Fruit fly (Drosophila melanogaster) whole organism: ENCODE data around the gene RhoGDI.

Experiments
- CG8478 ChIP-seq: fragments of >200 bp; optimal IDR thresholded peaks from 2 replicates; lab custom pipeline; 2018; ENCODE audit warnings: inconsistent platforms
- Dll ChIP-seq: fragments of >200 bp; optimal IDR thresholded peaks from 2 replicates; lab custom pipeline; 2017
- EcR ChIP-seq, 2 experiments: fragments of >200 bp; optimal IDR thresholded peaks; 2 replicates each; lab custom pipeline; 2017; ENCODE audit warnings: missing biosample characterization in 2 of 2, missing genetic modification characterization in 2 of 2, missing genetic modification reagents in 2 of 2
- pan ChIP-seq: fragments of >200 bp; optimal IDR thresholded peaks from 2 replicates; lab custom pipeline; 2017
- psq ChIP-seq: fragments of >200 bp; optimal IDR thresholded peaks from 2 replicates; lab custom pipeline; 2017
- usp ChIP-seq: fragments of >200 bp; optimal IDR thresholded peaks from 2 replicates; lab custom pipeline; 2017; ENCODE audit warnings: missing biosample characterization, missing genetic modification characterization, mixed read lengths

RhoGDI gene

DNA sequence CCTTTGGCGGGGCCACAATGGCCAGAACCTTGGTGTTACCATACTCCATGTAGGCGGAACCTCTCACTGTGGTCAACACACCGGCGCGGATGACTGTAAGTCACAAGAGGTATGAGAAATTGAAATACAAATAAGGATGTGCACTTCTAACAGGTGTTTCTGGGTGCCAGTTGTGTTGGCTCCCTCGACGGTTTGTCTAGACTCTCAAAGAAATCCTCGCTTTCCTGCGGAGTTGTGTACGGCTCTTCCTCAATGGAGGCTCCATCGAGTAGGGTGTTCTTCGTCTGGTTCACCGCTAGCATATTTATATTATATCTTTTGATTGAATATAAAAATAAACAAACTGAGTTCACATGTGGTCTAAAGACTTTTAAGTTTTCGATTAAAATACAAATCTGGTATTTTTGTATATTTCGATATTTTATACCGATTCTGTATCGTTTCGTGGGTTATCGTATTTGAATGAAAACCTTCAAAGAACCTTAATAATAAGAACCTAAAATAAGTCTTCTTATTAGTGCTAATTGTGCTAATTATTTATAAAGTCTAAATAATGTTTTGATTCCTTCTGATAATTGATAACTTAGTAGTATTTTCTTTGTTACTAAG, 15.1 kb upstream of the RhoGDI start, which contains the start of gene Mtr3:
Mtr3 (minus strand) TSS at position 388 of the 609 bp plus-strand sequence.
- TF ChIP-seq psq (lab: Kevin White, UChicago), result no peak
- no peak for TF ChIP-seq CG8478 (lab: Kevin White, UChicago)
- no peak for TF ChIP-seq Dll
- no peak for TF ChIP-seq pan (lab: Kevin White, UChicago)
- TF ChIP-seq usp (GFP tag; lab: Kevin White, UChicago), result no peak
- no peak for TF ChIP-seq EcR (GFP tag; optimal IDR thresholded peaks at IDR 0.05; lab: Kevin White, UChicago)

DNA sequence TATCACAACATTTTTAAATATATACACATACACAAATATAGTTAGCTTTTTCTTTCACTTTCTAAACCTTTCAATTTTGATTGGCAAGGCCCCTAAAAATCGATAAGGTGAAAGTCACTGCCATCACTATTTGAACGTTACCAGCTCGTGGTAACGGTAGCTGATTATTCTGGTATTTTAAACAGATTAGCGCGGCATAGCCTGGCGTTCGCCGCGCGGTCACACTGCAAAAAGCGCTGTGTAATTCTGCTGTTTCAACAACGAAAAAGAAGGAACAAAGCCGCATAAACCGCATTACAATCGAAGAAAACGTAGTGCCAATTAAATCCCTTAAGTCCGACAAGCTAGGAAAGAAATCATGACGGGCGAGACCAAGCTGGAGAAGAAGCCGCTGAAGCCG, 13.7 kb upstream of the RhoGDI start, which contains the start of gene Rpn1:
Rpn1 (plus strand) TSS at position 219 of the 400 bp plus-strand sequence.
- no peak for TF ChIP-seq pan (lab: Kevin White, UChicago)
- no peak for TF ChIP-seq Dll
- no peak for TF ChIP-seq usp (GFP tag; lab: Kevin White, UChicago)

DNA sequence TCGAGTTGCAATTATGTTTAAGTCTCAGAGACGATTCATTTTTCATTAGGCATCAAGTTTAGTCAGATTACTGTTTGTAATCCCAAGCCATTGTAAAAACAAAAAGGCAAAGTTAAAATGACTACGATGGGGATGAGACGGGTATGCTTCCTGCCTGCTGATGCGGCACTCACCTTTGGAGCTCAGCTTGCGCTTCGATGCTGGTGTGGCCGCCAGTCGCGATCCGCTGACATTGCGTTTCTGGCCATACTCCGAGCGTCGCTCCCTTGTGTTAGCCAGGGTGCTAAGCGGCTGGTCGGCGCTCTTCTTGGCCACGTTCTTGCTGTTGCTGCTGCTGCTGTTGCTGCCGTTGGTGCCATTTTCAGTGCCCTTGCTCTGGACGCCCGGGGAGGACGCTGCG, 8.6 kb upstream of the RhoGDI start:
- TF ChIP-seq EcR (GFP tag; optimal IDR thresholded peaks at IDR 0.05; lab: Kevin White, UChicago), result no peak
- TF ChIP-seq usp (GFP tag; lab: Kevin White, UChicago), result no peak
- no peak for TF ChIP-seq Dll
- no peak for TF ChIP-seq pan (lab: Kevin White, UChicago)
- TF ChIP-seq CG8478 (lab: Kevin White, UChicago), result no peak
- TF ChIP-seq psq (lab: Kevin White, UChicago), result no peak

DNA sequence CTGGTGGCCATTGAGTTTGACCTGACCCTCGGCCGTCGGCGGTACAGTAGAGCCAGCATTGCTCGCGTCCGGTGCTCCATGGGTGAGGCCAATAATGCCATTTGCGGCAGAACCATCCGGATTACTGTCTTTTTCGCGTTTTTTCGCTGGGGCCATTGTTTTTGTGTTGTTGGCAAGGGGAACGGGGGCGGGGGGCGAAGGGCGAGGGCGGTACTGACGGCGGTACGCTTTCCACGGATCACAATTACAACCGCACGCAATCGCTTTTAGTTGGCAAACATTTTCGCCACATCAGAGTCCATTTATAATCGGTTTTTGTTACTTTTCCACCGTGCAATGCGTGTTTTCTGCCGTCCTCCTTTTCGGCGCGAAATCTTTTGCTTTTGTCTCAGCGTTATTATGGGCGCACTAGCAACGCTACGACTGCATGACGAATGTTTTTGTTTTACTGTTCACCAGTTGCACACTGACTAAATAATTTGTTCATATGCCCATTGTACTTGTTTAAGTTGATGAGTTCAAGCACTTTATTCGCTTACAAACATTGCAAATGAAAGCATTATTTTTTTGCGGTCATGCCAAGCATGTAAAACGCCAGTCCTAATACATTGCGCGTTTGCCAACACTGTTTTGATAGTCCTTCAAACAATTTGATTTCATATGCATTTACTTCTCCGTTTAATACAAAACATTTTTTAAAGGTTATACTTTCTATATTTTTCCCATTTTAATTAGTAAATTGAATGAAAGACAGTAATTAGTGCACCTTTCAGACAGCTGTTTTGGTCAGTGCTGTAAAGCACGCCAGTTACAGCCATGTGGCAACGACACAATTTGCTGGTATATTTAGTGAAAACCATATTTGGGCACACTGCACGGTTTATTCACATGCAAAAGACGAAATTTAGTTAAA, 5.5 kb upstream of the RhoGDI start, which contains the start of gene Pfdn6:
Pfdn6 (plus strand) TSS at position 839 of the 913 bp plus-strand sequence.
- TF ChIP-seq EcR (GFP tag; optimal IDR thresholded peaks at IDR 0.05; lab: Kevin White, UChicago) (no peak), usp (GFP tag; lab: Kevin White, UChicago) (no peak), CG8478 (lab: Kevin White, UChicago) (no peak), psq (lab: Kevin White, UChicago) (no peak), Dll (no peak), pan (lab: Kevin White, UChicago) (no peak)

DNA sequence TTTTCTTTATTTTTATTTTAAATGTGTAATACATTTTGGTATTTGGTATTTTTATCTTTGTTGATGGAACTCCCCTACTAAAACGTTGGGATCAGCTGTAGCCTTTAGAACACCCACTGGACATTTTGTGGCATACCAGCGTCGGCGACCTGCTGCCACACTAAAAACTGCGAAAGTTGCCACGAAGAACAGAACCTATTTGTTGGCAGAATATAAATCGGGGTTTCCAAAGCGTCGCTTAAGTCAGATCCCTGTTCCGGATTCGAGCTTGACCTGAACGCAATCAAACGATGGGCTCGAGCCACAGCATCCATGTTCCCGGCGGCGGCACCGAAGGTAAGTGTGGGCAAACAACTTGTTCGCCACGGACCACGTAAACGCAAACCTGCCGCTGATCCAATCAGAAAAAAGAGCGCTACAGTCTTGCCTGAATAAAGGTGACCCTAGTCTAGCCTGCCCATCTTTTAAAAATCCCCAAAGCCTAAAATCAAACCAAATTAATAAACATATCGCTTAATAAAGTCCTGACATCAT, 3.7 kb upstream of the RhoGDI start, which contains the start of gene Grasp65:
Grasp65 (plus strand) TSS at position 173 of the 534 bp plus-strand sequence.
- no peak for TF ChIP-seq psq (lab: Kevin White, UChicago)
- no peak for TF ChIP-seq usp (GFP tag; lab: Kevin White, UChicago)
- TF ChIP-seq CG8478 (lab: Kevin White, UChicago), result no peak
- no peak for TF ChIP-seq Dll
- no peak for TF ChIP-seq pan (lab: Kevin White, UChicago)
- no peak for TF ChIP-seq EcR (GFP tag; optimal IDR thresholded peaks at IDR 0.05; lab: Kevin White, UChicago)

DNA sequence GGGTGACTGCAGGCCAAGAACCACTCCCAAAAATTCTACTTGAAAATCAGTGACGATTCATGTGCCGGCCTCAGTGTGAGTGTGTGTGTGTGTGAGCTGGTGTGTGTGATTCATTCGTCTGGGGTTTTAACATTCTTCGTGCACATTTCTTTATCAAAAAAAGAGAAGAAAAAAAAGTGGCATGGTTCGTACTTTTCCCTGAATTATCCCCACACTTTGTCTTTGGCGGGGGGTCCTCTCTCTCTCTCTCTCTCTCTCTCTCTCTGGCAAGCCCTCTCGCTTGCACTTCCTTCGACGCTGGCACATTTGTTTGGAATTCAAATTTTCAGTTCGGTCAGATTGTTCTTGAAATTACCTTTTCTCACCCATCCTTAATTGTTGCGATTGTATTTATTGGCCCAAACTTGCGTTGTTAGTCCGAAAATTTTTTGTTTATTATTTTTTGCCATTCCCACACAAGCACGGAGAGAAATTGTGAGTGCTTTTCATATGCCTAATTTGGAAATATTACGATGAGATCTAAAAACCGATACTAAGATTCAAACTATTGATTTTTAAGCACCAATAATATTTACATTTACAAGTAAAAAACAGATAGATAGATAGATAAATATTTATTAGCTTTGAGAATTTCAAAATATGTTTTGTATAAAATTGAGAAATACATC, 642 bp downstream of the RhoGDI start:
- no peak for TF ChIP-seq pan (lab: Kevin White, UChicago)
- no peak for TF ChIP-seq usp (GFP tag; lab: Kevin White, UChicago)
- TF ChIP-seq Dll, result no peak
- no peak for TF ChIP-seq CG8478 (lab: Kevin White, UChicago)
- no peak for TF ChIP-seq psq (lab: Kevin White, UChicago)
- TF ChIP-seq EcR (GFP tag; optimal IDR thresholded peaks at IDR 0.05; lab: Kevin White, UChicago), result no peak

DNA sequence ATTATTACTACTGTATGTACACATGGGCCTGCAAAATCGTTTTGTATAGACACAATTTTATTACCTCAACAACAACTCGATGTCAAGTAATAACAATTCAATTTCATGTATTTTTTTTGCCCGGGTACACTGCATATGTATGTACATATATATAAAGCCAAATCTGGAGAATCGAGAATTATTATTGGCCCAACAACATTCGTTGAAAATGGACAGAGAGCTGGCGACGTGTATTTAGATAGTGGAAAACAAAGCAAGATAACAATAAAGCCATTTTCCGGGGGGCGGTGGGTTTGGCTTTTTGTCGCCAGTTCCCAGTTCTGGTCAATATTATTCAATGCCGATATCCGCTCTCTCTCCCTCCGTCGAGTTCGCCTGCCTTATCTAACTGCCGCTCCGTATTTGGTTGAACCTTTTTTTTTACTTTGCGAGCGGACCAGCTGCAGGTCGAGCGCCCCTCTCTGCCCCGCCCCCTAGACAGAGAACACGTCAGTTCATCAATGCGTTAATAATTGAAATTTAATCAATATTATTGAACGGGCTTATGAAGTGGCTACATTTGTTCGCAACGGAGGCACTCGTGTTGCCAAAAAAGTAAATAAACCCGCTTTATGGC, 1.3 kb downstream of the RhoGDI start:
- TF ChIP-seq EcR (GFP tag; optimal IDR thresholded peaks at IDR 0.05; lab: Kevin White, UChicago) (no peak), pan (lab: Kevin White, UChicago) (peak; percentile 31), usp (GFP tag; lab: Kevin White, UChicago) (no peak), Dll (no peak), CG8478 (lab: Kevin White, UChicago) (no peak), psq (lab: Kevin White, UChicago) (no peak)

DNA sequence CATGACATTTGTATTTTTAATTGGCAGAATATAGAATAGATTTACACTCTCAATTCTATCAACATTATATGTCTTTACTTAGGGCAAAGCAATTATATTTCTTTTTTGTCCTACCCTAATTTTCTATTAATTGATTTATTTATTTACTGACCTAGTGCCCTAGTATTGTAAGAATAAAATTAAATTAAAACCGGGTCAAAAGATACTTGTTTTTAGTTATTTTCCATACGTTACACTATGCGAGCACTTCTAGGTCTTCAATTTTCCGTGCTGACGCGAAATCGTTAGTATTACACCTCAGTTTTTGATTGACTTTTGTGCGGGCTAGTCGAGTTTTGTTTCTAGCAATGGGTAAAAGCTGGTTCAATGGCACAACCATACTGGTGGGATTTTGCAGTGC, 2.8 kb downstream of the RhoGDI start, which contains the start of gene CG46462:
CG46462 (plus strand) TSS at position 301 of the 400 bp plus-strand sequence.
- TF ChIP-seq Dll (no peak), EcR (GFP tag; optimal IDR thresholded peaks at IDR 0.05; lab: Kevin White, UChicago) (no peak), CG8478 (lab: Kevin White, UChicago) (no peak), pan (lab: Kevin White, UChicago) (no peak), usp (GFP tag; lab: Kevin White, UChicago) (no peak), psq (lab: Kevin White, UChicago) (no peak)

DNA sequence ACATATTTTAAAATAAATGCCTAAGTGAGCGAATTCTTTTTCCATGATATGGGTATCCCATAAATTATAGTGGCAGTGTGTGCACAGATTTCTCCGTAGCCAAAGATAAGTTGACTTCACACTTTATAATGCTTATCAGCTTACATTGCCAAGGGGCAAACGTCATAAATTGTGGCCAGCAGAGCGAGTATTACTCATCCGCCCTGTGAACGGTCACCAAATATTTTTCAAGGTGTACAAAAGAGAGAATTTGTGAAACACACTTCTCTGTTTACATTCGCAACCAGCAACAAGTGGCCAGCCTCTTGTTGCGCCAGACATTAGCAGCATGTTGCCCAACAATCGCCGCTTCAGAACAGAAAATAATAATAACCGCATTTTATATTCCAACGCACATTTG, 4.4 kb downstream of the RhoGDI start:
- TF ChIP-seq usp (GFP tag; lab: Kevin White, UChicago) (no peak), Dll (no peak), CG8478 (lab: Kevin White, UChicago) (no peak), psq (lab: Kevin White, UChicago) (no peak), EcR (GFP tag; optimal IDR thresholded peaks at IDR 0.05; lab: Kevin White, UChicago) (no peak), pan (lab: Kevin White, UChicago) (no peak)

DNA sequence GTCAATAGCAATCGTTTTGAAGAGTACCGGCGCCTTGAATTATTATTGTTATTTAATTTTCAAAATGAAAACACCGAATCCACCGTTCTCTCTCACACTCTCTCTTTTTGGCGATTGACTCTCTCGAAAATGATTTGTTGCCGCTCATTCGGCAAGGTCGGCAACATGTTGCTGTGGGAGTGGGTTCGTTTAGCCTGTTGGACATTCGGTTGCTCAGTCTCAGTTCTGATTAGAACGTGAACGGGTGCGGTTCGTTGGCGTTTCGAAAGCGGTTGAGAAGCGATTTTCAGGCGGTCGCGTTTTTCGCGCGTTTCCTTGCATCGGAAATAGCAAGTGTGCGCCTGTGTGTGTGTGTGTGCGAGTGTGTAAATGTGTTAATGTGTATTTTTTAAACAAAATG, 10.5 kb downstream of the RhoGDI start, which contains the start of gene Ac76E:
Ac76E (plus strand) TSS at position 264 of the 400 bp plus-strand sequence.
- TF ChIP-seq psq (lab: Kevin White, UChicago), result no peak
- no peak for TF ChIP-seq usp (GFP tag; lab: Kevin White, UChicago)
- no peak for TF ChIP-seq CG8478 (lab: Kevin White, UChicago)
- TF ChIP-seq pan (lab: Kevin White, UChicago), result no peak
- TF ChIP-seq Dll, result no peak
- no peak for TF ChIP-seq EcR (GFP tag; optimal IDR thresholded peaks at IDR 0.05; lab: Kevin White, UChicago)
